Worm (Caenorhabditis elegans) whole organism, L2 larva: ENCODE data around the gene crb-3.
A peak's percentile ranks its signal among the peaks of the same experiment; 100 is the strongest.

Experiments used
- C34F6.9 ChIP-seq: fragments of 150-350 bp; optimal IDR thresholded peaks from 2 replicates; lab custom pipeline; 2014; ENCODE audit warnings: missing biosample characterization, missing genetic modification characterization
- F13H6.1 ChIP-seq: sonication (generic microtip); optimal IDR thresholded peaks from 2 replicates; lab custom pipeline; 2016; ENCODE audit warnings: missing genetic modification characterization, missing compliant biosample characterization
- R02D3.7 ChIP-seq: fragments of 150-350 bp; optimal IDR thresholded peaks from 2 replicates; lab custom pipeline; 2014; ENCODE audit warnings: missing biosample characterization, missing genetic modification characterization
- Y55F3AM.14 ChIP-seq: fragments of 200-800 bp; sonication (Bioruptor generic); optimal IDR thresholded peaks from 2 replicates; lab custom pipeline; 2018; ENCODE audit warnings: mild to moderate bottlenecking, missing genetic modification characterization, missing compliant biosample characterization
- ZK546.5 ChIP-seq: sonication (generic microtip); optimal IDR thresholded peaks from 2 replicates; lab custom pipeline; 2017; ENCODE audit warnings: missing biosample characterization, missing genetic modification characterization
- alr-1 ChIP-seq: fragments of 150-350 bp; optimal IDR thresholded peaks from 2 replicates; lab custom pipeline; 2014; ENCODE audit warnings: missing biosample characterization, missing genetic modification characterization
- aly-2 ChIP-seq: fragments of 150-350 bp; optimal IDR thresholded peaks from 2 replicates; lab custom pipeline; 2014; ENCODE audit warnings: missing biosample characterization, missing genetic modification characterization
- ama-1 ChIP-seq: fragments of 150-350 bp; optimal IDR thresholded peaks from 2 replicates; lab custom pipeline; 2018; ENCODE audit warnings: inconsistent platforms
- blmp-1 ChIP-seq: sonication (generic microtip); optimal IDR thresholded peaks from 2 replicates; lab custom pipeline; 2017; ENCODE audit warnings: missing genetic modification characterization, mild to moderate bottlenecking, missing compliant biosample characterization, antibody characterized with exemption, moderate library complexity; ENCODE audit not compliant: insufficient read depth
- ceh-16 ChIP-seq: fragments of 150-350 bp; optimal IDR thresholded peaks from 2 replicates; lab custom pipeline; 2014; ENCODE audit warnings: missing biosample characterization, missing genetic modification characterization
- crh-2 ChIP-seq: sonication (generic microtip); optimal IDR thresholded peaks from 2 replicates; lab custom pipeline; 2017; ENCODE audit warnings: missing biosample characterization, missing genetic modification characterization
- dmd-4 ChIP-seq: sonication (generic microtip); optimal IDR thresholded peaks from 2 replicates; lab custom pipeline; 2017; ENCODE audit warnings: missing biosample characterization, missing genetic modification characterization
- egl-27 ChIP-seq: sonication (generic microtip); optimal IDR thresholded peaks from 3 replicates; lab custom pipeline; 2017; ENCODE audit warnings: missing biosample characterization, missing genetic modification reagents, missing genetic modification characterization
- elt-1 ChIP-seq: fragments of 150-350 bp; optimal IDR thresholded peaks from 2 replicates; lab custom pipeline; 2014; ENCODE audit warnings: missing biosample characterization, missing genetic modification characterization
- elt-3 ChIP-seq: sonication (generic microtip); optimal IDR thresholded peaks from 2 replicates; lab custom pipeline; 2017; ENCODE audit warnings: missing biosample characterization, missing genetic modification characterization
- fos-1 ChIP-seq: fragments of 150-350 bp; optimal IDR thresholded peaks from 2 replicates; lab custom pipeline; 2014; ENCODE audit warnings: missing biosample characterization, missing genetic modification characterization
- gmeb-1 ChIP-seq: fragments of 150-350 bp; optimal IDR thresholded peaks from 2 replicates; lab custom pipeline; 2014; ENCODE audit warnings: missing biosample characterization, missing genetic modification characterization
- lin-11 ChIP-seq: fragments of 150-350 bp; sonication (generic microtip); optimal IDR thresholded peaks from 2 replicates; lab custom pipeline; 2014; ENCODE audit warnings: missing biosample characterization, missing genetic modification characterization, inconsistent platforms, mixed read lengths
- mbf-1 ChIP-seq: sonication (generic microtip); optimal IDR thresholded peaks from 2 replicates; lab custom pipeline; 2017; ENCODE audit warnings: missing biosample characterization, missing genetic modification characterization
- mdl-1 ChIP-seq, 2 experiments: fragments of 150-350 bp in 1 of 2; sonication (generic microtip) in 1 of 2; optimal IDR thresholded peaks; 2 replicates each; lab custom pipeline; 2017; ENCODE audit warnings: missing biosample characterization in 2 of 2, missing genetic modification characterization in 2 of 2
- nhr-10 ChIP-seq: sonication (generic microtip); optimal IDR thresholded peaks from 2 replicates; lab custom pipeline; 2017; ENCODE audit warnings: missing biosample characterization, missing genetic modification characterization
- nhr-11 ChIP-seq: fragments of 150-350 bp; optimal IDR thresholded peaks from 2 replicates; lab custom pipeline; 2014; ENCODE audit warnings: missing biosample characterization, missing genetic modification characterization
- nhr-129 ChIP-seq: fragments of 150-350 bp; optimal IDR thresholded peaks from 2 replicates; lab custom pipeline; 2014; ENCODE audit warnings: missing biosample characterization, missing genetic modification characterization
- nhr-23 ChIP-seq: fragments of 150-350 bp; optimal IDR thresholded peaks from 2 replicates; lab custom pipeline; 2014; ENCODE audit warnings: missing biosample characterization, missing genetic modification reagents, missing genetic modification characterization
- nhr-237 ChIP-seq: fragments of 150-350 bp; optimal IDR thresholded peaks from 2 replicates; lab custom pipeline; 2014; ENCODE audit warnings: missing biosample characterization, missing genetic modification characterization
- nhr-25 ChIP-seq: fragments of 150-350 bp; sonication (generic microtip); optimal IDR thresholded peaks from 3 replicates; lab custom pipeline; 2014; ENCODE audit warnings: missing biosample characterization, missing genetic modification characterization
- nhr-77 ChIP-seq: fragments of 150-350 bp; optimal IDR thresholded peaks from 2 replicates; lab custom pipeline; 2014; ENCODE audit warnings: missing biosample characterization, missing genetic modification characterization
- sem-4 ChIP-seq: fragments of 150-350 bp; optimal IDR thresholded peaks from 2 replicates; lab custom pipeline; 2014; ENCODE audit warnings: missing biosample characterization, missing genetic modification reagents, missing genetic modification characterization
- skn-1 ChIP-seq: sonication (generic microtip); optimal IDR thresholded peaks from 2 replicates; lab custom pipeline; 2017; ENCODE audit warnings: missing biosample characterization, missing genetic modification characterization
- sma-3 ChIP-seq: sonication (generic microtip); optimal IDR thresholded peaks from 2 replicates; lab custom pipeline; 2016; ENCODE audit warnings: missing genetic modification reagents, missing genetic modification characterization, missing compliant biosample characterization
- sma-9 ChIP-seq, 2 experiments: fragments of 150-350 bp in 1 of 2; sonication (generic microtip) in 1 of 2; optimal IDR thresholded peaks; 2 replicates each; lab custom pipeline; 2014 to 2016; ENCODE audit warnings: missing genetic modification characterization in 2 of 2, mild to moderate bottlenecking in 1 of 2, missing biosample characterization in 1 of 2, missing compliant biosample characterization in 1 of 2, missing genetic modification reagents in 1 of 2, moderate library complexity in 1 of 2
- snpc-4 ChIP-seq: fragments of 150-350 bp; optimal IDR thresholded peaks from 2 replicates; lab custom pipeline; 2014; ENCODE audit warnings: missing biosample characterization, missing genetic modification characterization
- unc-39 ChIP-seq: fragments of 150-350 bp; optimal IDR thresholded peaks from 2 replicates; lab custom pipeline; 2014; ENCODE audit warnings: missing biosample characterization, missing genetic modification characterization
- unc-55 ChIP-seq: fragments of 150-350 bp; sonication (generic microtip); optimal IDR thresholded peaks from 3 replicates; lab custom pipeline; 2014; ENCODE audit warnings: missing biosample characterization, missing genetic modification reagents, missing genetic modification characterization
- unc-62 ChIP-seq: fragments of 150-350 bp; optimal IDR thresholded peaks from 2 replicates; lab custom pipeline; 2014; ENCODE audit warnings: missing biosample characterization, missing genetic modification reagents, missing genetic modification characterization
- zag-1 ChIP-seq: fragments of 150-350 bp; optimal IDR thresholded peaks from 2 replicates; lab custom pipeline; 2014; ENCODE audit warnings: missing biosample characterization, missing genetic modification characterization
- ztf-1 ChIP-seq: fragments of 200-800 bp; sonication (Bioruptor generic); conservative IDR thresholded peaks from 2 replicates; pipeline ENCODE4 v1.3.6; 2022; ENCODE audit warnings: missing genetic modification characterization, missing compliant biosample characterization
- ztf-4 ChIP-seq: fragments of 150-350 bp; optimal IDR thresholded peaks from 2 replicates; lab custom pipeline; 2014; ENCODE audit warnings: missing biosample characterization, missing genetic modification characterization

crb-3 gene

DNA sequence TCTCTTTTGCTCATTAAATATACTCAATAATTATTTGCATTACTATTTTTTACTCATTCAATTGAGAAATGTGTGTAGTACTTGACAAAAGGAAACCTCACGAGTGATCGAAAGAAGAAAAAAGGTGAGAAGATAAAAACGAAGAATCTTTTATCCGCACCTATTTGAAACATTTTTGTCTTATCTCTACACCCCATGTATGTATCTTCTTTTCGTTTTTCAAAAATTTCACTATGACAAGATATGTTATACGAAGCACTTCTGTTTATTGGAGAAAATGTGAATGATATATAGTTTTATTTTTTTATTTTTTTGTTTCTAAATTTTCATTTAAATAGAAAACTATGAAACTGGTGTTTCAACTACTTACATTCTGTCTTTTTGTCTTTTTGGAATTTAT is 1.4 kb downstream of the crb-3 start:
- TF ChIP-seq alr-1 (tag; lab: Kevin White, UChicago): no peak
- TF ChIP-seq blmp-1: no peak
- TF ChIP-seq nhr-129 (tag; lab: Kevin White, UChicago): no peak
- no peak for TF ChIP-seq C34F6.9 (tag; lab: Kevin White, UChicago)
- TF ChIP-seq unc-62 (GFP tag; lab: Kevin White, UChicago): no peak
- TF ChIP-seq ztf-1: no peak
- no peak for TF ChIP-seq egl-27 (tag; lab: Kevin White, UChicago)
- no peak for TF ChIP-seq skn-1
- TF ChIP-seq sem-4 (tag; lab: Kevin White, UChicago): no peak
- TF ChIP-seq F13H6.1 (tag; lab: Kevin White, UChicago): no peak
- TF ChIP-seq nhr-237 (tag; lab: Kevin White, UChicago): no peak
- TF ChIP-seq elt-1 (tag; lab: Kevin White, UChicago): no peak
- no peak for TF ChIP-seq unc-55
- TF ChIP-seq ceh-16: no peak
- TF ChIP-seq mbf-1: no peak
- TF ChIP-seq sma-3 (GFP tag; lab: Kevin White, UChicago): no peak
- TF ChIP-seq R02D3.7 (tag; lab: Kevin White, UChicago): no peak
- no peak for TF ChIP-seq crh-2 (tag; lab: Kevin White, UChicago)
- no peak for TF ChIP-seq nhr-77 (tag; lab: Kevin White, UChicago)

DNA sequence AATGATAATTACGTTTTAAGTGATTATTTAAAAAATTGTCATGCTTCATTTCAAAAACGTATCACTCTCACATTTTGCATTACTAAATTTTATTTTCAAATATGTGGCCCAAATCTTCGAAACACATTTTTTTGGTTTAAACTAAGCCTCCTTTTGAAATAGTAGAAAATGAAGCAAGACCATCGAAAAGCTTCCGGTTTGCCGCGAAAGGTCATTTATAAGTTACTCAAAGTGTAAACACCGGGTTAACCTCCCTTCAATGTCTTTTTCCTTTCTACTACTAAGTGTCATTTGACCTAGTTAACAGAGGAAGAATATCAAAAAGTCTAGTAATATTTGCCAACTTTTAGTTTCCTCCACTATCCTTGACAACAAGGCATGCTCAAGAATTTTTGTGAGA is 3.2 kb downstream of the crb-3 start:
- TF ChIP-seq mbf-1: no peak
- TF ChIP-seq nhr-25 (tag; lab: Kevin White, UChicago): no peak
- TF ChIP-seq nhr-237 (tag; lab: Kevin White, UChicago): no peak
- TF ChIP-seq zag-1 (tag; lab: Kevin White, UChicago): no peak
- no peak for TF ChIP-seq lin-11 (tag; lab: Kevin White, UChicago)
- no peak for TF ChIP-seq R02D3.7 (tag; lab: Kevin White, UChicago)
- no peak for TF ChIP-seq ceh-16
- TF ChIP-seq alr-1 (tag; lab: Kevin White, UChicago): no peak
- no peak for TF ChIP-seq ztf-4
- no peak for TF ChIP-seq egl-27 (tag; lab: Kevin White, UChicago)
- no peak for TF ChIP-seq ZK546.5 (tag; lab: Kevin White, UChicago)
- no peak for TF ChIP-seq sem-4 (tag; lab: Kevin White, UChicago)
- TF ChIP-seq unc-62 (GFP tag; lab: Kevin White, UChicago): no peak
- TF ChIP-seq elt-3: no peak
- TF ChIP-seq nhr-10 (tag; lab: Kevin White, UChicago): no peak
- TF ChIP-seq sma-3 (GFP tag; lab: Kevin White, UChicago): no peak
- TF ChIP-seq Y55F3AM.14 (GFP tag; lab: Kevin White, UChicago): no peak
- no peak for TF ChIP-seq crh-2 (tag; lab: Kevin White, UChicago)
- no peak for TF ChIP-seq nhr-77 (tag; lab: Kevin White, UChicago)
- no peak for TF ChIP-seq aly-2 (tag; lab: Kevin White, UChicago)

DNA sequence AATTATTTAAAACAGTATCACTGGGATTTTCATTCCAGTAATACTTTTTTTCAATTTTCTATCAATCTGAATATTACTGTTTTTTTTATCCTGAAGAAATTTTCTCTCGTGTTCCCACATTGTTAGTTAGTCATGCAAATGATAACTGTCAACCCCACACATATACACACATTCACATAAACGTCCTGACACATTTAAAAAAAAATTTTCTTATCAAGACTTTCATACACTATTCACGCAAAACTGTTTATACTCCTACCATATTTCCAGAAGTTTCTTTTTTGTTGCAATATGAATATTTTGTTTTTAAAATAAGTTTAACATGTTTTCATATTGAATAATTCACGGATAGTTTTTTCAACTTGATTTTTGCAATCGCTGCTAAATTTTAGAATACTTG is 4.9 kb downstream of the crb-3 start:
- peak; percentile 74 for TF ChIP-seq fos-1 (tag; lab: Kevin White, UChicago)
- TF ChIP-seq dmd-4 (tag; lab: Kevin White, UChicago): no peak
- no peak for TF ChIP-seq unc-39 (tag; lab: Kevin White, UChicago)
- no peak for TF ChIP-seq nhr-11 (tag; lab: Kevin White, UChicago)
- TF ChIP-seq alr-1 (tag; lab: Kevin White, UChicago): no peak
- TF ChIP-seq snpc-4: no peak

DNA sequence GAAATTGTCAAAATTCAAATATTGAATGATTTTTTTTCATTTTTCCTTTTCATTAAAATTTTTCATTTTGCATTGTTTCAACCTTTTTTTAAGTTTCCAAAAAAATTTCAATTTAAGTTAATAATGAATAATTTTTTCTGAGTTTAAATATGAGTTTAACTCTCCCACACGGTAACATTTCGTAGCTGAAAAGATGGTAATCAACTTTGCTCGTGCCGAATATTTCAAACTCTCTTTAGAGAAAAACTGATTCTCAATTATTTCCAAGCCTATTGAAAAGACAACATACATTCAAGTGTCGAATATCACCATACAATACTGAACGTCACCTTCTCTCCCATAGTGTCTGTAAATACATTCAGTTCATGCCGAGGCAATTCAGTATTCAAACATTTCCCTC is 5.4 kb downstream of the crb-3 start:
- TF ChIP-seq unc-39 (tag; lab: Kevin White, UChicago) (no peak), snpc-4 (no peak), ama-1 (lab: Kevin White, UChicago) (no peak), nhr-23 (no peak), sma-3 (GFP tag; lab: Kevin White, UChicago) (no peak), nhr-237 (tag; lab: Kevin White, UChicago) (no peak)

DNA sequence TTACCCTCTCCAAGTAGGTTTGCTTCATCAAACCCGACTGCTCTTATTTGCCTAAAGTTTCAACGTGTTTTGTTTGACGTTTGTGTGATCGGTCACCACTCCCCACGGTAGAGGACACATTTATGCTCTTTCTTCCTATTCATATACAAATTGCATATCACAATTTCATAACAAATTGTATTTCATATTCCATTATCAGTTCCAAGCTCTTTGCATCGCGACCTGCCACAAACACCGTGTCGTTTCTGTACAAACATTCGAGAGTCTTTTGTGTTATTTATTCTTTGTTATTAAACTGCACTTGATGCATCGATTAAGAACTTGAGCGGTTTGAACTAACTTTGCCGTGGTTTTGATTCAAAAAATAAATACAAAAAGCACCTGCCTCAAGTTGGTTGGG is 6.5 kb downstream of the crb-3 start:
- no peak for TF ChIP-seq mdl-1 (tag; optimal IDR thresholded peaks at IDR 0.05; lab: Kevin White, UChicago)
- peak; percentile 26 for TF ChIP-seq sma-9 (GFP tag; optimal IDR thresholded peaks at IDR 0.05; lab: Kevin White, UChicago)
- TF ChIP-seq sma-9 (tag; optimal IDR thresholded peaks at IDR 0.05; lab: Kevin White, UChicago): no peak
- no peak for TF ChIP-seq nhr-237 (tag; lab: Kevin White, UChicago)
- TF ChIP-seq fos-1 (tag; lab: Kevin White, UChicago): peak; percentile 63
- no peak for TF ChIP-seq egl-27 (tag; lab: Kevin White, UChicago)
- no peak for TF ChIP-seq nhr-10 (tag; lab: Kevin White, UChicago)
- TF ChIP-seq gmeb-1 (tag; lab: Kevin White, UChicago): peak; percentile 23
- no peak for TF ChIP-seq R02D3.7 (tag; lab: Kevin White, UChicago)
- peak; percentile 31 for TF ChIP-seq F13H6.1 (tag; lab: Kevin White, UChicago)
